Worm (Caenorhabditis elegans): Measurements from ENCODE around the gene F55G11.6.
A peak's percentile ranks its signal among the peaks of the same experiment; 100 is the strongest.

- no peak for TF ChIP-seq ztf-11 (tag; optimal IDR thresholded peaks at IDR 0.05)
- no peak for TF ChIP-seq ZK546.5 (tag; optimal IDR thresholded peaks at IDR 0.05)
- no peak for TF ChIP-seq pha-4 (GFP tag; IDR thresholded peaks at IDR 0.05)
- TF ChIP-seq pha-4 (tag; optimal IDR thresholded peaks at IDR 0.05): no peak
- TF ChIP-seq nhr-77 (tag; optimal IDR thresholded peaks at IDR 0.05): peak; percentile 31
- TF ChIP-seq F49E8.2 (tag; optimal IDR thresholded peaks at IDR 0.05; ENCODE audit: borderline replicate concordance): no peak
- no peak for TF ChIP-seq aly-2 (tag; optimal IDR thresholded peaks at IDR 0.05)
These were observed 33.8 kb downstream of the F55G11.6 start, which contains the start of gene K10D11.5 for ce11 chrIV:12991629-12992028.

Measured in whole organism, L4 larva.